Fruit fly (Drosophila melanogaster) Kc167 (cell line): ENCODE data around the gene Ir94h.

Experiments used
- Myc ChIP-seq: fragments of >200 bp; optimal IDR thresholded peaks from 2 replicates; lab custom pipeline; 2017; ENCODE audit warnings: missing external identifiers
- Sin3A ChIP-seq: fragments of >200 bp; optimal IDR thresholded peaks from 2 replicates; lab custom pipeline; 2018; ENCODE audit warnings: missing external identifiers
- h ChIP-seq: fragments of >200 bp; optimal IDR thresholded peaks from 3 replicates; lab custom pipeline; 2018; ENCODE audit warnings: missing external identifiers
- insv ChIP-seq: fragments of >200 bp; optimal IDR thresholded peaks from 3 replicates; lab custom pipeline; 2018; ENCODE audit warnings: missing external identifiers
- psq ChIP-seq: fragments of >200 bp; optimal IDR thresholded peaks from 2 replicates; lab custom pipeline; 2017; ENCODE audit warnings: missing external identifiers
- ttk ChIP-seq: sonication (Bioruptor generic); optimal IDR thresholded peaks from 2 replicates; lab custom pipeline; 2017; ENCODE audit warnings: missing external identifiers

The Ir94h gene

dm6 chr3R:23487201-23487600 is at the start of gene Ir94h:
TSS of gene Ir94h (plus strand) at chr3R:23487501.
- TF ChIP-seq ttk (lab: Kevin White, UChicago) (no peak), Myc (lab: Kevin White, UChicago) (no peak), h (lab: Kevin White, UChicago) (no peak), insv (no peak), Sin3A (no peak), psq (lab: Kevin White, UChicago) (no peak)

dm6 chr3R:23438184-23438787 is 49.0 kb upstream of the Ir94h start:
- no peak for TF ChIP-seq insv
- no peak for TF ChIP-seq psq (lab: Kevin White, UChicago)
- no peak for TF ChIP-seq Sin3A
- no peak for TF ChIP-seq Myc (lab: Kevin White, UChicago)
- TF ChIP-seq h (lab: Kevin White, UChicago), result no peak
- no peak for TF ChIP-seq ttk (lab: Kevin White, UChicago)

- TF ChIP-seq ttk (lab: Kevin White, UChicago), result no peak
Observed at dm6 chr3R:23445249-23445916, 41.9 kb upstream of the Ir94h start.

dm6 chr3R:23455866-23456265 is 31.4 kb upstream of the Ir94h start:
- TF ChIP-seq Sin3A, result no peak
- TF ChIP-seq Myc (lab: Kevin White, UChicago), result no peak
- TF ChIP-seq h (lab: Kevin White, UChicago), result no peak
- TF ChIP-seq insv, result no peak
- TF ChIP-seq ttk (lab: Kevin White, UChicago), result no peak
- no peak for TF ChIP-seq psq (lab: Kevin White, UChicago)

dm6 chr3R:23460667-23461066 is 26.6 kb upstream of the Ir94h start:
- TF ChIP-seq Myc (lab: Kevin White, UChicago) (no peak), psq (lab: Kevin White, UChicago) (no peak), ttk (lab: Kevin White, UChicago) (no peak), Sin3A (no peak), h (lab: Kevin White, UChicago) (no peak), insv (no peak)

dm6 chr3R:23472011-23472958 is 15.0 kb upstream of the Ir94h start, which contains the start of gene CG4374:
TSS of gene CG4374 (minus strand) at chr3R:23472278.
- TF ChIP-seq Sin3A (no peak), Myc (lab: Kevin White, UChicago) (no peak), insv (no peak), psq (lab: Kevin White, UChicago) (no peak), h (lab: Kevin White, UChicago) (no peak)

dm6 chr3R:23476085-23476484 is 11.2 kb upstream of the Ir94h start:
- TF ChIP-seq insv, result no peak
- TF ChIP-seq h (lab: Kevin White, UChicago), result no peak
- TF ChIP-seq Sin3A, result no peak
- no peak for TF ChIP-seq ttk (lab: Kevin White, UChicago)
- no peak for TF ChIP-seq psq (lab: Kevin White, UChicago)
- TF ChIP-seq Myc (lab: Kevin White, UChicago), result no peak

dm6 chr3R:23481249-23481915 is 5.9 kb upstream of the Ir94h start, which contains the start of gene Ir94f:
TSS of gene Ir94f (plus strand) at chr3R:23481865.
- TF ChIP-seq h (lab: Kevin White, UChicago) (no peak), psq (lab: Kevin White, UChicago) (no peak), insv (no peak), Myc (lab: Kevin White, UChicago) (no peak), ttk (lab: Kevin White, UChicago) (no peak), Sin3A (no peak)

dm6 chr3R:23483563-23483962 is 3.7 kb upstream of the Ir94h start, which contains the start of gene Ir94g:
TSS of gene Ir94g (plus strand) at chr3R:23483863.
- TF ChIP-seq Myc (lab: Kevin White, UChicago) (no peak), insv (no peak), ttk (lab: Kevin White, UChicago) (no peak)

- no peak for TF ChIP-seq Sin3A
- TF ChIP-seq psq (lab: Kevin White, UChicago), result no peak
- no peak for TF ChIP-seq ttk (lab: Kevin White, UChicago)
- TF ChIP-seq insv, result no peak
- no peak for TF ChIP-seq h (lab: Kevin White, UChicago)
- TF ChIP-seq Myc (lab: Kevin White, UChicago), result no peak
Observed at dm6 chr3R:23486743-23487142, 558 bp upstream of the Ir94h start.

dm6 chr3R:23496488-23496887 is 9.2 kb downstream of the Ir94h start:
- no peak for TF ChIP-seq Myc (lab: Kevin White, UChicago)
- TF ChIP-seq Sin3A, result no peak
- no peak for TF ChIP-seq ttk (lab: Kevin White, UChicago)
- TF ChIP-seq insv, result no peak
- TF ChIP-seq psq (lab: Kevin White, UChicago), result no peak
- TF ChIP-seq h (lab: Kevin White, UChicago), result no peak
